In the genomic region with DNA sequence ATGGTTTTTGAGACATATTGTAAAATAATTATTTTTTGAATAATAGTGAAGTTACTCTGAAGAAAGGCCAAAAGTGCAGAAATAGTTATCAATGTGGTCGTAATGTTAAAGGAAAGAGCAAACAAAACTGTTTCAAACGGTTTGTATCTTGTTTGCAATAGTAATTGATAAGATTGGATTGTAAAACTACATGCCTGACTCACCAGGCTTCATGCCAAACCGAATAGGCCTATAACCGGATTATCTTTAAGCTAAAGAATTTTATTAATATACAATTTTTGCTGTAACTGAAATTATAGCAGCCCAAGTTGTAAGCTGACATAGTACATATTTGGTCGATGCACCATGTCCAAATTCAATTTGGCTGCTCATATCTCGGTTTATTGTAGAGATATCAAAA, we compare ENCODE assay signal across 3 worm cellular contexts.
TF ChIP-seq lines count a peak whose summit lies in the region.

Gene Y71H2AM.14 (minus strand): TSS at position 101 of the 400 bp plus-strand sequence.

TF ChIP-seq in whole organism, L2 larva, 48 proteins besides CTCF, POLR2A, EP300 and RAD21:
- TF ChIP-seq mbf-1 (tag; optimal IDR thresholded peaks at IDR 0.05; lab: Kevin White, UChicago) (no peak), fos-1 (tag; optimal IDR thresholded peaks at IDR 0.05; lab: Kevin White, UChicago) (peak; percentile 51), lin-11 (tag; optimal IDR thresholded peaks at IDR 0.05; lab: Kevin White, UChicago) (no peak)

TF ChIP-seq in whole organism, L3 larva, 47 proteins besides CTCF, POLR2A, EP300 and RAD21:
- no peak for TF ChIP-seq ceh-16 (tag; optimal IDR thresholded peaks at IDR 0.05; lab: Kevin White, UChicago)
- no peak for TF ChIP-seq zag-1 (tag; optimal IDR thresholded peaks at IDR 0.05; lab: Kevin White, UChicago)
- TF ChIP-seq lsy-12 (tag; optimal IDR thresholded peaks at IDR 0.05; lab: Kevin White, UChicago): no peak
- TF ChIP-seq pqm-1 (tag; optimal IDR thresholded peaks at IDR 0.05; lab: Kevin White, UChicago): peak; percentile 33
- no peak for TF ChIP-seq nhr-237 (tag; optimal IDR thresholded peaks at IDR 0.05; lab: Kevin White, UChicago)
- TF ChIP-seq tbx-2 (tag; optimal IDR thresholded peaks at IDR 0.05; lab: Kevin White, UChicago): no peak

TF ChIP-seq in whole organism, L4 larva, 104 proteins besides CTCF, POLR2A, EP300 and RAD21:
- TF ChIP-seq pqm-1 (tag; optimal IDR thresholded peaks at IDR 0.05; lab: Kevin White, UChicago) (peak; percentile 43), hmg-1.1 (GFP tag; IDR thresholded peaks at IDR 0.05; lab: Robert Waterston, UW) (no peak)

Comparison
In these comparisons a context has a peak if more than half of its experiments do, and no peak if none do; other contexts are left out.
1. Of the 23 proteins assayed by ChIP-seq in both whole organism, L4 larva and whole organism, L2 larva: peak only in whole organism, L4 larva: none; only in whole organism, L2 larva: fos-1; in both: none; in neither: 22.